Worm (Caenorhabditis elegans): ENCODE results near the gene Y108F1.5.
"Not testable (repeated sequence)": the region's sequence is repeated elsewhere in the genome, so short reads cannot be mapped to it uniquely, and the experiment has no call there.

Y108F1.5 gene

ce11 chrX:300250-300649, 26.4 kb upstream of the Y108F1.5 start:
- TF ChIP-seq lsy-12 (tag; optimal IDR thresholded peaks at IDR 0.05) (no peak), sea-2 (GFP tag; optimal IDR thresholded peaks at IDR 0.05) (no peak), nhr-77 (tag; optimal IDR thresholded peaks at IDR 0.05) (no peak)

ce11 chrX:299090-299489, 25.3 kb upstream of the Y108F1.5 start:
- no peak for TF ChIP-seq zag-1 (tag; optimal IDR thresholded peaks at IDR 0.05)
- no peak for TF ChIP-seq pha-4 (tag; optimal IDR thresholded peaks at IDR 0.05)
- no peak for TF ChIP-seq nhr-237 (tag; optimal IDR thresholded peaks at IDR 0.05)
- no peak for TF ChIP-seq ceh-16 (tag; optimal IDR thresholded peaks at IDR 0.05)
- no peak for TF ChIP-seq ceh-9 (tag; optimal IDR thresholded peaks at IDR 0.05)
- TF ChIP-seq nhr-67 (tag; optimal IDR thresholded peaks at IDR 0.05), result no peak
- TF ChIP-seq pqm-1 (tag; optimal IDR thresholded peaks at IDR 0.05), result peak; percentile 75
- peak; percentile 83 for TF ChIP-seq elt-2 (tag; optimal IDR thresholded peaks at IDR 0.05)
- no peak for TF ChIP-seq nhr-77 (tag; optimal IDR thresholded peaks at IDR 0.05)
- no peak for TF ChIP-seq lin-39 (tag; optimal IDR thresholded peaks at IDR 0.05)
- no peak for TF ChIP-seq sea-2 (GFP tag; optimal IDR thresholded peaks at IDR 0.05)
- TF ChIP-seq ceh-82 (tag; optimal IDR thresholded peaks at IDR 0.05), result no peak

ce11 chrX:296934-297333, 23.1 kb upstream of the Y108F1.5 start, which contains the start of gene R57.2:
Gene R57.2 (plus strand): TSS chrX:297234.
- no peak for TF ChIP-seq elt-1 (tag; optimal IDR thresholded peaks at IDR 0.05)
- no peak for TF ChIP-seq nhr-12 (tag; optimal IDR thresholded peaks at IDR 0.05)
- no peak for TF ChIP-seq pqm-1 (tag; optimal IDR thresholded peaks at IDR 0.05)
- no peak for TF ChIP-seq sea-2 (GFP tag; optimal IDR thresholded peaks at IDR 0.05)
- TF ChIP-seq aly-2 (tag; optimal IDR thresholded peaks at IDR 0.05), result no peak
- no peak for TF ChIP-seq nhr-76 (tag; optimal IDR thresholded peaks at IDR 0.05)
- TF ChIP-seq egl-27 (tag; optimal IDR thresholded peaks at IDR 0.05), result no peak
- no peak for TF ChIP-seq mdl-1 (tag; optimal IDR thresholded peaks at IDR 0.05)
- TF ChIP-seq lsy-12 (tag; optimal IDR thresholded peaks at IDR 0.05), result no peak
- TF ChIP-seq mml-1 (tag; optimal IDR thresholded peaks at IDR 0.05), result no peak
- no peak for TF ChIP-seq nhr-43 (tag; optimal IDR thresholded peaks at IDR 0.05; ENCODE audit: poor library complexity, severe bottlenecking)
- TF ChIP-seq snpc-4 (tag; optimal IDR thresholded peaks at IDR 0.05), result no peak
- TF ChIP-seq elt-3 (tag; optimal IDR thresholded peaks at IDR 0.05), result no peak
- no peak for TF ChIP-seq ztf-11 (tag; optimal IDR thresholded peaks at IDR 0.05)
- no peak for TF ChIP-seq ztf-4 (tag; optimal IDR thresholded peaks at IDR 0.05)
- TF ChIP-seq lin-15B (tag; optimal IDR thresholded peaks at IDR 0.05), result no peak
- no peak for TF ChIP-seq zag-1 (tag; optimal IDR thresholded peaks at IDR 0.05)
- no peak for TF ChIP-seq nfya-1 (tag; optimal IDR thresholded peaks at IDR 0.05; ENCODE audit: insufficient read depth)
- no peak for TF ChIP-seq ceh-16 (tag; optimal IDR thresholded peaks at IDR 0.05)

ce11 chrX:295726-296125, 21.9 kb upstream of the Y108F1.5 start:
- TF ChIP-seq nhr-23 (tag; optimal IDR thresholded peaks at IDR 0.05), result peak; percentile 50
- no peak for TF ChIP-seq jun-1 (tag; optimal IDR thresholded peaks at IDR 0.05)

- not testable (repeated sequence) for TF ChIP-seq jun-1, snpc-4, egl-27 (tag; optimal IDR thresholded peaks at IDR 0.05)
Observed at ce11 chrX:286116-286515, 12.3 kb upstream of the Y108F1.5 start, which contains the start of gene Y47C4A.1. Gene Y47C4A.1 (minus strand): TSS chrX:286216.

- no peak for TF ChIP-seq lin-39 (tag; optimal IDR thresholded peaks at IDR 0.05)
- TF ChIP-seq ceh-28 (tag; optimal IDR thresholded peaks at IDR 0.05), result peak; percentile 78
Observed at ce11 chrX:271509-271908, 2.3 kb downstream of the Y108F1.5 start.

- TF ChIP-seq nfya-1 (tag; optimal IDR thresholded peaks at IDR 0.05; ENCODE audit: insufficient read depth); mml-1 (tag; optimal IDR thresholded peaks at IDR 0.05); lin-15B (tag; optimal IDR thresholded peaks at IDR 0.05): not testable (repeated sequence)
Observed at ce11 chrX:239077-239476, 34.7 kb downstream of the Y108F1.5 start, which contains the start of gene AC8.10. Gene AC8.10 (minus strand): TSS chrX:239177.
